Fruit fly (Drosophila melanogaster) whole organism, embryonic: ENCODE measurements around the gene CG42259.

Experiments
- Atf-2 ChIP-seq: fragments of 200-800 bp; sonication (Bioruptor generic); optimal IDR thresholded peaks from 2 replicates; lab custom pipeline; 2016; ENCODE audit warnings: missing biosample characterization, missing genetic modification characterization
- Atf3 ChIP-seq: fragments of 200-800 bp; sonication (Bioruptor generic); optimal IDR thresholded peaks from 3 replicates; lab custom pipeline; 2016; ENCODE audit warnings: missing biosample characterization, missing genetic modification characterization
- BtbVII ChIP-seq: fragments of 200-800 bp; sonication (Bioruptor generic); optimal IDR thresholded peaks from 3 replicates; lab custom pipeline; 2017; ENCODE audit warnings: missing biosample characterization, mild to moderate bottlenecking, missing genetic modification characterization
- Bteb2 ChIP-seq: fragments of 200-800 bp; sonication (Bioruptor generic); optimal IDR thresholded peaks from 2 replicates; lab custom pipeline; 2016; ENCODE audit warnings: missing biosample characterization, missing genetic modification characterization
- CG1024 ChIP-seq: fragments of 200-800 bp; sonication (Bioruptor generic); IDR thresholded peaks from 2 replicates; pipeline ENCODE4 v1.3.6; 2022; ENCODE audit warnings: missing biosample characterization, missing genetic modification characterization
- CG10654 ChIP-seq: fragments of 200-800 bp; sonication (Bioruptor generic); optimal IDR thresholded peaks from 2 replicates; lab custom pipeline; 2016; ENCODE audit warnings: missing biosample characterization, missing genetic modification characterization
- CG11456 ChIP-seq: fragments of 200-800 bp; sonication (Bioruptor generic); IDR thresholded peaks from 3 replicates; pipeline ENCODE4 v1.3.6; 2022; ENCODE audit warnings: missing biosample characterization, missing genetic modification characterization
- CG12659 ChIP-seq: fragments of 200-800 bp; sonication (Bioruptor generic); optimal IDR thresholded peaks from 3 replicates; lab custom pipeline; 2017; ENCODE audit warnings: mild to moderate bottlenecking, missing biosample characterization, missing genetic modification reagents, missing genetic modification characterization
- CG15269 ChIP-seq: fragments of 200-800 bp; sonication (Bioruptor generic); optimal IDR thresholded peaks from 2 replicates; lab custom pipeline; 2018; ENCODE audit warnings: missing biosample characterization, mild to moderate bottlenecking, missing genetic modification characterization, moderate library complexity
- CG18011 ChIP-seq: fragments of 200-800 bp; sonication (Bioruptor generic); optimal IDR thresholded peaks from 2 replicates; lab custom pipeline; 2017; ENCODE audit warnings: missing biosample characterization, missing genetic modification characterization, mild to moderate bottlenecking, moderate library complexity, missing genotype
- CG31388 ChIP-seq: fragments of 200-800 bp; sonication (Bioruptor generic); optimal IDR thresholded peaks from 2 replicates; lab custom pipeline; 2016; ENCODE audit warnings: missing biosample characterization, missing genetic modification characterization
- CG7372 ChIP-seq: fragments of 200-800 bp; sonication (Bioruptor generic); IDR thresholded peaks from 2 replicates; pipeline ENCODE4 v1.3.6; 2022; ENCODE audit warnings: missing biosample characterization, missing genetic modification characterization
- CG8924 ChIP-seq: fragments of 200-800 bp; optimal IDR thresholded peaks from 3 replicates; lab custom pipeline; 2019; ENCODE audit warnings: missing biosample characterization, mild to moderate bottlenecking, missing genetic modification characterization, moderate library complexity
- CG9932 ChIP-seq: fragments of 200-800 bp; sonication (Bioruptor generic); IDR thresholded peaks from 2 replicates; pipeline ENCODE4 v1.3.6; 2022; ENCODE audit warnings: missing biosample characterization, missing genetic modification characterization
- Dad ChIP-seq: fragments of 200-800 bp; sonication (Bioruptor generic); optimal IDR thresholded peaks from 3 replicates; lab custom pipeline; 2016; ENCODE audit warnings: missing biosample characterization, missing genetic modification characterization
- Deaf1 ChIP-seq: fragments of 200-800 bp; optimal IDR thresholded peaks from 3 replicates; lab custom pipeline; 2019; ENCODE audit warnings: missing biosample characterization, mild to moderate bottlenecking, missing genetic modification characterization, moderate library complexity
- Dip2 ChIP-seq: fragments of 200-800 bp; sonication (Bioruptor generic); IDR thresholded peaks from 2 replicates; pipeline ENCODE4 v1.3.6; 2022; ENCODE audit warnings: missing biosample characterization, missing genetic modification characterization
- E2f1 ChIP-seq: fragments of 200-800 bp; sonication (Bioruptor generic); IDR thresholded peaks from 2 replicates; pipeline ENCODE4 v1.3.6; 2022; ENCODE audit warnings: missing biosample characterization, missing genetic modification characterization
- E2f2 ChIP-seq: fragments of 200-800 bp; sonication (Bioruptor generic); IDR thresholded peaks from 2 replicates; pipeline ENCODE4 v1.3.6; 2022; ENCODE audit warnings: missing biosample characterization, missing genetic modification characterization
- ERR ChIP-seq: fragments of 200-800 bp; sonication (Bioruptor generic); optimal IDR thresholded peaks from 2 replicates; lab custom pipeline; 2016; ENCODE audit warnings: missing biosample characterization, missing genetic modification characterization
- Eip74EF ChIP-seq, 2 experiments: fragments of 200-800 bp in 1 of 2; fragments of >200 bp in 1 of 2; sonication (Bioruptor generic) in 1 of 2; optimal IDR thresholded peaks; 2 replicates each; lab custom pipeline; 2017 to 2019; ENCODE audit warnings: missing biosample characterization in 2 of 2, missing genetic modification characterization in 2 of 2, mild to moderate bottlenecking in 1 of 2, moderate library complexity in 1 of 2
- Elba2 ChIP-seq: fragments of 200-800 bp; sonication (Bioruptor generic); optimal IDR thresholded peaks from 3 replicates; lab custom pipeline; 2016; ENCODE audit warnings: missing biosample characterization, missing genetic modification characterization
- H15 ChIP-seq: fragments of 200-800 bp; sonication (Bioruptor generic); IDR thresholded peaks from 3 replicates; pipeline ENCODE4 v1.3.6; 2022; ENCODE audit warnings: missing biosample characterization, missing genetic modification characterization
- HLH4C ChIP-seq: fragments of 200-800 bp; sonication (Bioruptor generic); IDR thresholded peaks from 3 replicates; pipeline ENCODE4 v1.3.6; 2022; ENCODE audit warnings: missing biosample characterization, missing genetic modification characterization; ENCODE audit not compliant: partially characterized antibody
- HLH54F ChIP-seq: fragments of 200-800 bp; sonication (Bioruptor generic); optimal IDR thresholded peaks from 3 replicates; lab custom pipeline; 2016; ENCODE audit warnings: missing biosample characterization, missing genetic modification characterization
- HLHmδ ChIP-seq: fragments of 200-800 bp; sonication (Bioruptor generic); optimal IDR thresholded peaks from 2 replicates; lab custom pipeline; 2018; ENCODE audit warnings: missing biosample characterization, mild to moderate bottlenecking, missing genetic modification characterization, moderate library complexity
- Hmx ChIP-seq: fragments of 200-800 bp; sonication (Bioruptor generic); optimal IDR thresholded peaks from 2 replicates; lab custom pipeline; 2016; ENCODE audit warnings: missing biosample characterization, missing genetic modification characterization
- Hr3 ChIP-seq: fragments of 200-800 bp; sonication (Bioruptor generic); optimal IDR thresholded peaks from 3 replicates; lab custom pipeline; 2016; ENCODE audit warnings: missing biosample characterization, missing genetic modification characterization
- Hsf ChIP-seq: fragments of 200-800 bp; sonication (Bioruptor generic); optimal IDR thresholded peaks from 3 replicates; lab custom pipeline; 2016; ENCODE audit warnings: missing biosample characterization, missing genetic modification characterization
- MBD-R2 ChIP-seq: fragments of 200-800 bp; sonication (Bioruptor generic); IDR thresholded peaks from 2 replicates; pipeline ENCODE4 v1.3.6; 2022; ENCODE audit warnings: missing biosample characterization, missing genetic modification characterization
- Oli ChIP-seq: fragments of 200-800 bp; sonication (Bioruptor generic); optimal IDR thresholded peaks from 2 replicates; lab custom pipeline; 2018; ENCODE audit warnings: missing biosample characterization, mild to moderate bottlenecking, missing genetic modification characterization, moderate library complexity
- Ptx1 ChIP-seq: fragments of 200-800 bp; sonication (Bioruptor generic); IDR thresholded peaks from 2 replicates; pipeline ENCODE4 v1.3.6; 2022; ENCODE audit warnings: missing biosample characterization, missing genetic modification characterization
- Spps ChIP-seq: fragments of 200-800 bp; sonication (Bioruptor generic); optimal IDR thresholded peaks from 2 replicates; lab custom pipeline; 2018; ENCODE audit warnings: missing biosample characterization, mild to moderate bottlenecking, missing genetic modification characterization
- ap ChIP-seq: fragments of 200-800 bp; sonication (Bioruptor generic); IDR thresholded peaks from 2 replicates; pipeline ENCODE4 v1.3.6; 2022; ENCODE audit warnings: missing biosample characterization, missing genetic modification characterization
- ase ChIP-seq: fragments of 200-800 bp; sonication (Bioruptor generic); IDR thresholded peaks from 3 replicates; pipeline ENCODE4 v1.3.6; 2022; ENCODE audit warnings: missing biosample characterization, missing genetic modification characterization
- bcd ChIP-seq: fragments of 200-800 bp; sonication (Bioruptor generic); optimal IDR thresholded peaks from 2 replicates; lab custom pipeline; 2017; ENCODE audit warnings: missing biosample characterization, mild to moderate bottlenecking, missing genetic modification characterization
- bigmax ChIP-seq: fragments of 200-800 bp; sonication (Bioruptor generic); optimal IDR thresholded peaks from 2 replicates; lab custom pipeline; 2018; ENCODE audit warnings: missing biosample characterization, mild to moderate bottlenecking, missing genetic modification characterization
- dan ChIP-seq: fragments of 200-800 bp; sonication (Bioruptor generic); IDR thresholded peaks from 2 replicates; pipeline ENCODE4 v1.3.6; 2022; ENCODE audit warnings: missing biosample characterization, missing genetic modification characterization
- emc ChIP-seq: fragments of 200-800 bp; sonication (Bioruptor generic); optimal IDR thresholded peaks from 2 replicates; lab custom pipeline; 2016; ENCODE audit warnings: missing biosample characterization, missing genetic modification characterization
- fd64A ChIP-seq: fragments of 200-800 bp; sonication (Bioruptor generic); optimal IDR thresholded peaks from 3 replicates; lab custom pipeline; 2018; ENCODE audit warnings: missing biosample characterization, mild to moderate bottlenecking, missing genetic modification characterization
- gt ChIP-seq: fragments of 200-800 bp; sonication (Bioruptor generic); IDR thresholded peaks from 2 replicates; pipeline ENCODE4 v1.3.6; 2022; ENCODE audit warnings: missing biosample characterization, missing genetic modification characterization
- inv ChIP-seq: fragments of 200-800 bp; sonication (Bioruptor generic); IDR thresholded peaks from 2 replicates; pipeline ENCODE4 v1.3.6; 2022; ENCODE audit warnings: missing biosample characterization, missing genetic modification characterization; ENCODE audit not compliant: partially characterized antibody
- lola ChIP-seq, 3 experiments: fragments of >200 bp in 2 of 3; fragments of 200-800 bp in 1 of 3; sonication (Bioruptor generic) in 1 of 3; optimal IDR thresholded peaks; 2 replicates each; lab custom pipeline; 2017 to 2019; ENCODE audit warnings: missing biosample characterization in 3 of 3, missing genetic modification characterization in 3 of 3, mild to moderate bottlenecking in 1 of 3, moderate library complexity in 1 of 3
- mld ChIP-seq: fragments of 200-800 bp; sonication (Bioruptor generic); IDR thresholded peaks from 3 replicates; pipeline ENCODE4 v1.3.6; 2022; ENCODE audit warnings: missing biosample characterization, missing genetic modification characterization; ENCODE audit not compliant: partially characterized antibody
- nmo ChIP-seq: fragments of 200-800 bp; sonication (Bioruptor generic); optimal IDR thresholded peaks from 2 replicates; lab custom pipeline; 2018; ENCODE audit warnings: missing biosample characterization, mild to moderate bottlenecking, missing genetic modification characterization, moderate library complexity
- pan ChIP-seq, 4 experiments: fragments of >200 bp in 3 of 4; fragments of 200-800 bp in 1 of 4; sonication (Bioruptor generic) in 1 of 4; optimal IDR thresholded peaks in 3 of 4; IDR thresholded peaks in 1 of 4; 2 replicates each; pipeline versions ENCODE4 v1.3.6 to Lab custom; 2017 to 2022; ENCODE audit warnings: missing biosample characterization in 2 of 4, missing genetic modification characterization in 2 of 4, mixed read lengths in 1 of 4
- seq ChIP-seq: fragments of 200-800 bp; sonication (Bioruptor generic); IDR thresholded peaks from 2 replicates; pipeline ENCODE4 v1.3.6; 2022; ENCODE audit warnings: missing biosample characterization, missing genetic modification characterization
- sim ChIP-seq: fragments of 200-800 bp; sonication (Bioruptor generic); IDR thresholded peaks from 2 replicates; pipeline ENCODE4 v1.3.6; 2022; ENCODE audit warnings: missing biosample characterization, missing genetic modification characterization
- sna ChIP-seq: fragments of 200-800 bp; sonication (Bioruptor generic); IDR thresholded peaks from 2 replicates; pipeline ENCODE4 v1.3.6; 2022; ENCODE audit warnings: missing biosample characterization, missing genetic modification characterization; ENCODE audit not compliant: partially characterized antibody

CG42259 gene

dm6 chrX:1052684-1053389, 6.8 kb downstream of the CG42259 start (continued):
- TF ChIP-seq CG11456, result 0 out of 3 replicates have a peak, but pooled peaks have one; percentile 51
- TF ChIP-seq Deaf1 (tag; lab: Kevin White, UChicago), result no peak
- TF ChIP-seq ERR (GFP tag; lab: Kevin White, UChicago), result no peak
- TF ChIP-seq fd64A (GFP tag; lab: Kevin White, UChicago), result no peak
- 0 out of 2 replicates have a peak, but pooled peaks have one; percentile 25 for TF ChIP-seq seq (GFP tag; lab: Robert Waterston, UW)
- peak; percentile 51 for TF ChIP-seq Oli (tag; lab: Kevin White, UChicago)
- TF ChIP-seq H15 (GFP tag; lab: Robert Waterston, UW), result 0 out of 3 replicates have a peak, but pooled peaks have one; percentile 31
- TF ChIP-seq ase (GFP tag; lab: Robert Waterston, UW), result peak; percentile 22; the same call in 1 of the 3 replicates
- TF ChIP-seq Elba2 (GFP tag; lab: Kevin White, UChicago), result no peak
- TF ChIP-seq lola (GFP tag; optimal IDR thresholded peaks at IDR 0.05; lab: Kevin White, UChicago), result peak in 1 of 3 experiments; percentile 39
- 0 out of 2 replicates have a peak, but pooled peaks have one; percentile 29 for TF ChIP-seq CG1024 (GFP tag; lab: Robert Waterston, UW)
- no peak for TF ChIP-seq E2f1 (GFP tag; lab: Robert Waterston, UW)
- no peak for TF ChIP-seq Hmx (GFP tag; lab: Kevin White, UChicago)
- TF ChIP-seq sna (GFP tag; lab: Robert Waterston, UW), result no peak
- TF ChIP-seq CG7372, result no peak
- TF ChIP-seq HLH54F, result peak; percentile 32
- TF ChIP-seq CG9932 (GFP tag; lab: Robert Waterston, UW), result no peak
- TF ChIP-seq CG31388, result no peak
- no peak for TF ChIP-seq gt (GFP tag; lab: Robert Waterston, UW)
- TF ChIP-seq mld (GFP tag; lab: Robert Waterston, UW), result no peak
- peak; percentile 27 for TF ChIP-seq nmo
- TF ChIP-seq Ptx1 (GFP tag; lab: Robert Waterston, UW), result no peak; the same call in 1 of the 2 replicates
- TF ChIP-seq Bteb2, result no peak
- TF ChIP-seq dan (GFP tag; lab: Robert Waterston, UW), result no peak
- TF ChIP-seq bcd, result peak; percentile 34
- TF ChIP-seq pan (optimal IDR thresholded peaks at IDR 0.05; lab: Kevin White, UChicago), result no peak
- peak in 1 of 2 experiments; percentile 37 for TF ChIP-seq pan (GFP tag; optimal IDR thresholded peaks at IDR 0.05 in 1 of 2, IDR thresholded peaks at IDR 0.05 in 1 of 2)
- no peak for TF ChIP-seq MBD-R2
- TF ChIP-seq CG8924 (tag; lab: Kevin White, UChicago), result peak; percentile 15
- no peak for TF ChIP-seq sim (GFP tag; lab: Robert Waterston, UW)
- no peak for TF ChIP-seq Spps (tag; lab: Kevin White, UChicago)
- no peak for TF ChIP-seq HLHmδ (GFP tag; lab: Kevin White, UChicago)
- TF ChIP-seq Dad, result peak; percentile 11
- peak; percentile 17 for TF ChIP-seq Hr3
- TF ChIP-seq HLH4C (GFP tag; lab: Robert Waterston, UW), result no peak
- TF ChIP-seq emc (GFP tag; lab: Kevin White, UChicago), result no peak
- peak; percentile 16 for TF ChIP-seq Hsf (GFP tag; lab: Kevin White, UChicago)
- TF ChIP-seq Atf-2 (GFP tag; lab: Kevin White, UChicago), result peak; percentile 31
- TF ChIP-seq Atf3 (GFP tag; lab: Kevin White, UChicago), result no peak
- no peak for TF ChIP-seq BtbVII (GFP tag; lab: Kevin White, UChicago)
- TF ChIP-seq Eip74EF (GFP tag; optimal IDR thresholded peaks at IDR 0.05; lab: Kevin White, UChicago), result no peak
- TF ChIP-seq CG10654 (GFP tag; lab: Kevin White, UChicago), result no peak
- TF ChIP-seq bigmax (GFP tag; lab: Kevin White, UChicago), result no peak
- peak; percentile 15 for TF ChIP-seq CG15269
- peak; percentile 3 for TF ChIP-seq CG12659 (GFP tag; lab: Kevin White, UChicago)
- TF ChIP-seq CG18011 (GFP tag; lab: Kevin White, UChicago), result no peak
- TF ChIP-seq inv (GFP tag; lab: Robert Waterston, UW), result no peak
- TF ChIP-seq Dip2, result no peak
- peak; percentile 12; the same call in 1 of the 2 replicates for TF ChIP-seq E2f2 (GFP tag; lab: Robert Waterston, UW)
- TF ChIP-seq ap (GFP tag; lab: Robert Waterston, UW), result 0 out of 2 replicates have a peak, but pooled peaks have one; percentile 23
